Fruit fly (Drosophila melanogaster): ENCODE measurements around the gene janB.

The janB gene

DNA sequence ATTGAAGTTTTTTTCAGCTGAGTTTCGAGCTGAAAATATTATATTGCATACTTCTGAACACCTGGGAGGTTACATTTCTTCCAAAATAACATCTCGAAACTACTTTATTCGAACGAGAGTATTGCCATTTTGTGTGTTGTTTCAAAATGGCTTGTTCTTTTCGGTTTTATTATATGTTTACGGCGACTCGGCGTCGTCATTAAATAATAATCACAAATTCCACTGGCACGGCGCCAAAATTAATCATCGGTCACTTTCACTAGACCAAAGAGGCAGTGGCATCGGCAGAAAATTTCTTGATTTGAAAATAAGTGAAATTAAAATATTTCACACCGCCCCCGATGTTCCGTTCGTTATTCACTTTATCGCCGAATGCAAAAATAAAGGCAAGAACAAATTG lies 11.9 kb upstream of the janB start:
- TF ChIP-seq svp (GFP tag) (peak; percentile 66), Sox14 (GFP tag; optimal IDR thresholded peaks at IDR 0.05) (no peak)

DNA sequence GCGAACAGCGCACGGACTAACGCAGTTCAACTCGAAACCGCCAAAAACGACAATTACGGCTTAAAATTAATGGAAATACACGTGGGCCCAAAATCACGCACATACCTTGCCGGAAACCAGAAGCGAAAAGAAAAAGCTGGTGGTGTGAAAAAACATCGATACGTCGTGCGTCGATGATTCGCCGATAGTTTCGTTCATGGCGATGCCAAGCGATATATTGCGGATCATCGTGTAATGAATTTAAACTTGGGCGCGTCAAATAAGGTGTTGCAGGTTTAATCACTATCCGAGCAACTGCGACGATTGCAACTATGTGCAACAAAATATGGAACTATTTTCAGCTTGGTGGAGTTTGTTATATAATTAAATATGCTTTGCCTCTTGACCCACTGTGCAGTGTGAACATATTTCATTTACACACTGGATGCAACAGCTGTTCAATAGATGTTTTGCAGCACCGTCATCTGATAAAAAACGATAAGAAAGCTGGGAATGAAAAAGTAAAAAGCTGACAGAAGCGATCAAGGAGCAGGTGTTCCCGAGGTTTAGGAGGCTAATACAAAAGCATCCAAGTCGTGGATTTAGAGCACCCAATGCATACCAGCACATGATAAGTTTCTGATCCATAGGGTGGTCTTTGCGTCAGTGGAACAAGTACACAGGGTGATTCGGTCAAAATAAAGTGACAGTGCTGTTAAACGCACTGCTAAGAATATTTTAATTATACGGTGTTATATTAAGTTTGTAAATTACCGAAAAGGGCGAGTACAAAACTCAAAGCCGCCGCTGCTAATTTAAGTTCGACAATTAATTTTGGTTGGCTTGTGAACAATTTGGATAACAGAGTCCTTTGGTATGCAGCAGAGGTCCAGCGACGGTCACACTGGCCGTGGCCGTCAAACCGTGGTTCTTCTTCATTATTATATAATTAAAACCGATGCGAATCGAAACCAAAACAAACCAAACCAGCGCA lies 7.8 kb upstream of the janB start, which contains the start of the genes RpL32 and CG7943:
RpL32 (minus strand) TSS at position 133 of the 973 bp plus-strand sequence.
CG7943 (plus strand) TSS at position 442 of the 973 bp plus-strand sequence.
- TF ChIP-seq CG6808 (GFP tag; optimal IDR thresholded peaks at IDR 0.05) (peak; percentile 80), Hr39 (GFP tag; optimal IDR thresholded peaks at IDR 0.05) (peak; percentile 94), Hr38 (GFP tag; optimal IDR thresholded peaks at IDR 0.05) (peak; percentile 63), CG1621 (tag; optimal IDR thresholded peaks at IDR 0.05) (peak; percentile 78), CG11762 (GFP tag; optimal IDR thresholded peaks at IDR 0.05; ENCODE audit: insufficient read depth) (peak; percentile 88), CG6163 (GFP tag; IDR thresholded peaks at IDR 0.05) (peak; percentile 95), ss (GFP tag; optimal IDR thresholded peaks at IDR 0.05) (peak; percentile 65 to 90), Eip75B (GFP tag; optimal IDR thresholded peaks at IDR 0.05) (peak; percentile 94), Hr4 (GFP tag; optimal IDR thresholded peaks at IDR 0.05) (peak; percentile 86), CG8119 (GFP tag; IDR thresholded peaks at IDR 0.05) (peak; percentile 81), Sox14 (GFP tag; optimal IDR thresholded peaks at IDR 0.05) (peak; percentile 92), CG10631 (GFP tag; optimal IDR thresholded peaks at IDR 0.05) (peak; percentile 92), OdsH (GFP tag; optimal IDR thresholded peaks at IDR 0.05) (peak; percentile 92), net (GFP tag; optimal IDR thresholded peaks at IDR 0.05) (peak; percentile 89), CG3919 (GFP tag; optimal IDR thresholded peaks at IDR 0.05) (peak; percentile 94), CG8319 (GFP tag; optimal IDR thresholded peaks at IDR 0.05) (peak; percentile 91), achi (GFP tag; optimal IDR thresholded peaks at IDR 0.05) (peak; percentile 91), CG6854 (GFP tag; optimal IDR thresholded peaks at IDR 0.05) (peak; percentile 93), salr (GFP tag; optimal IDR thresholded peaks at IDR 0.05) (peak; percentile 49 to 86), fd85E (GFP tag; optimal IDR thresholded peaks at IDR 0.05) (peak; percentile 89), CG9139 (GFP tag; optimal IDR thresholded peaks at IDR 0.05) (peak; percentile 62), Met (GFP tag; optimal IDR thresholded peaks at IDR 0.05) (peak; percentile 95), CG11294 (GFP tag; IDR thresholded peaks at IDR 0.05) (peak; percentile 85), CG6276 (GFP tag; optimal IDR thresholded peaks at IDR 0.05) (no peak), eg (GFP tag; IDR thresholded peaks at IDR 0.05) (peak; percentile 93), Sox102F (GFP tag; optimal IDR thresholded peaks at IDR 0.05) (peak; percentile 93), CG31627 (GFP tag; optimal IDR thresholded peaks at IDR 0.05) (peak; percentile 96), svp (GFP tag) (peak; percentile 97), CG11902 (GFP tag; optimal IDR thresholded peaks at IDR 0.05) (peak; percentile 93), Lpt (GFP tag; optimal IDR thresholded peaks at IDR 0.05) (peak; percentile 83), Gug (GFP tag; IDR thresholded peaks at IDR 0.05) (peak; percentile 78), CG3032 (tag; optimal IDR thresholded peaks at IDR 0.05) (peak; percentile 90), Blimp-1 (GFP tag; optimal IDR thresholded peaks at IDR 0.05) (peak; percentile 84), esn (GFP tag; optimal IDR thresholded peaks at IDR 0.05) (peak; percentile 97), Ets21C (GFP tag; optimal IDR thresholded peaks at IDR 0.05) (peak; percentile 95), CG8632 (GFP tag; optimal IDR thresholded peaks at IDR 0.05) (peak; percentile 84), Eip78C (GFP tag) (peak; percentile 97), CG32006 (GFP tag; optimal IDR thresholded peaks at IDR 0.05) (peak; percentile 84), lz (GFP tag; optimal IDR thresholded peaks at IDR 0.05) (peak; percentile 96), CG34406 (GFP tag; optimal IDR thresholded peaks at IDR 0.05) (peak; percentile 89), vri (GFP tag; optimal IDR thresholded peaks at IDR 0.05) (peak; percentile 90), CG10669 (GFP tag; optimal IDR thresholded peaks at IDR 0.05) (peak; percentile 87), Eip93F (GFP tag; optimal IDR thresholded peaks at IDR 0.05) (peak; percentile 91), CG15336 (GFP tag; IDR thresholded peaks at IDR 0.05) (peak; percentile 81), dac (GFP tag; optimal IDR thresholded peaks at IDR 0.05) (peak; percentile 80), CG6792 (GFP tag; optimal IDR thresholded peaks at IDR 0.05) (peak; percentile 92), CG7368 (GFP tag; optimal IDR thresholded peaks at IDR 0.05) (peak; percentile 92), Sox15 (GFP tag; optimal IDR thresholded peaks at IDR 0.05) (peak; percentile 90)

Measured in whole organism, prepupa.